In the genomic region with DNA sequence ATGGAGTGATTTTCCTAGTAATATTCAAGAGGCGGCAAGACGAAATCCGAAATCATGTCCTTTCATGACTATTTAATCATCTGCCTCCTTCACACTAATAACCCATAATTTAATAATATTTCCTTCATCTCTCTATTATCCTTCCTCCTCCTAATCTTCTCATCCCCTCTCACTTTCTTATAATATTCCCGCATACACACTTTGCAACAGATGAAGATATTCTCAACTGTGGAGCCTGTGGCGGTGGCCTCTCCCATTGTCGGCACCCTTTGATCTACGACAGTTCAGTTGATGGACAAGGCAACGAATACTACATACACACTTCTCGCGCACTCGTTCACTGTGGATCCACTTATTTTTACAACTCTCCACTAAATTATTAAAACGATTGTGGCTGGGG, we compare ENCODE assay signal across 2 worm cellular contexts.
TF ChIP-seq lines count a peak whose summit lies in the region.

No protein-coding gene starts in this region.

TF ChIP-seq in whole organism, late embryonic, 69 proteins besides CTCF, POLR2A, EP300 and RAD21:
- TF ChIP-seq unc-42 (tag; optimal IDR thresholded peaks at IDR 0.05; lab: Kevin White, UChicago) (peak; percentile 77), unc-55 (GFP tag; optimal IDR thresholded peaks at IDR 0.05; lab: Kevin White, UChicago) (peak; percentile 78), madf-2 (tag; optimal IDR thresholded peaks at IDR 0.05; lab: Kevin White, UChicago) (no peak)

TF ChIP-seq in whole organism, mixed stage, embryonic, 35 proteins besides CTCF, POLR2A, EP300 and RAD21:
- TF ChIP-seq hlh-1 (tag; optimal IDR thresholded peaks at IDR 0.05; lab: Kevin White, UChicago) (no peak), bed-3 (GFP tag; optimal IDR thresholded peaks at IDR 0.05; lab: Kevin White, UChicago) (no peak), pha-4 (tag; optimal IDR thresholded peaks at IDR 0.05; lab: Kevin White, UChicago) (no peak), lin-13 (tag; optimal IDR thresholded peaks at IDR 0.05; lab: Kevin White, UChicago) (no peak), ceh-39 (tag; optimal IDR thresholded peaks at IDR 0.05; lab: Kevin White, UChicago) (no peak), M03D4.4 (tag; optimal IDR thresholded peaks at IDR 0.05; lab: Kevin White, UChicago) (no peak), ces-1 (GFP tag; optimal IDR thresholded peaks at IDR 0.05; lab: Kevin White, UChicago) (peak; percentile 85), snpc-4 (tag; optimal IDR thresholded peaks at IDR 0.05; lab: Kevin White, UChicago) (no peak), lsy-2 (tag; optimal IDR thresholded peaks at IDR 0.05; lab: Kevin White, UChicago) (no peak), flh-1 (GFP tag; optimal IDR thresholded peaks at IDR 0.05; lab: Kevin White, UChicago) (no peak), mep-1 (tag; optimal IDR thresholded peaks at IDR 0.05; lab: Kevin White, UChicago) (no peak), ceh-83 (GFP tag; optimal IDR thresholded peaks at IDR 0.05; lab: Kevin White, UChicago) (no peak), nhr-2 (tag; optimal IDR thresholded peaks at IDR 0.05; lab: Kevin White, UChicago) (peak; percentile 67), nhr-76 (tag; optimal IDR thresholded peaks at IDR 0.05; lab: Kevin White, UChicago) (no peak), mls-2 (tag; optimal IDR thresholded peaks at IDR 0.05; lab: Kevin White, UChicago) (peak; percentile 6), zip-8 (tag; optimal IDR thresholded peaks at IDR 0.05; lab: Kevin White, UChicago) (no peak), sptf-1 (tag; optimal IDR thresholded peaks at IDR 0.05; lab: Kevin White, UChicago) (no peak), nhr-28 (tag; optimal IDR thresholded peaks at IDR 0.05; lab: Kevin White, UChicago) (no peak), blmp-1 (tag; optimal IDR thresholded peaks at IDR 0.05; lab: Kevin White, UChicago) (no peak), unc-62 (GFP tag; optimal IDR thresholded peaks at IDR 0.05; lab: Kevin White, UChicago) (peak; percentile 68), tbx-8 (GFP tag; optimal IDR thresholded peaks at IDR 0.05; lab: Kevin White, UChicago) (no peak), unc-39 (tag; optimal IDR thresholded peaks at IDR 0.05; lab: Kevin White, UChicago) (no peak), unc-120 (tag; optimal IDR thresholded peaks at IDR 0.05; lab: Kevin White, UChicago; ENCODE audit: poor library complexity, severe bottlenecking) (no peak)
